Fruit fly (Drosophila melanogaster): Measurements from ENCODE around the gene CG17294.

DNA sequence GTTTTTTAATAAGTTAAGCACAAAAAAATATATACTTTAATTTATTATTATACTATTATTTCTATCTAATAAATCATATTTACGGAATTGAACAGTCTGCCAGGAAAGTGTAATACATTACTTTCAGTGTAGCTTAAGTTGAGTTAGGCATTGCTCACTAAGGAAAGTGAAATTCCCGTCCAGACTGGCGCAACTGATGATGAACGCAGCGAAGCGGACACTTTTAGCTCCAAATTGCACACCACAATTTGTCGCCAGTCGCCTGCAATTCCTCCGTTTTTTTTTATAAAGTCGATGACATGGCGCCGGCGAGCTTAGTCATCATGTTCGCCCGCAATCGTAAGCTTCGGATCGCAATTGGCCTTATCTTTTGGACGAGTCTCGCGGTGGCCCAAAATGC is 21.9 kb downstream of the CG17294 start, which contains the start of gene CG13386:
- TF ChIP-seq Clk (GFP tag; optimal IDR thresholded peaks at IDR 0.05) (no peak), kay (GFP tag; ENCODE audit: borderline replicate concordance) (no peak), ovo (GFP tag; optimal IDR thresholded peaks at IDR 0.05) (no peak), Crg-1 (GFP tag; optimal IDR thresholded peaks at IDR 0.05) (no peak), cnc (optimal IDR thresholded peaks at IDR 0.05) (no peak), CG12768 (GFP tag; optimal IDR thresholded peaks at IDR 0.05) (no peak), toe (GFP tag; optimal IDR thresholded peaks at IDR 0.05) (no peak), CG5204 (GFP tag; optimal IDR thresholded peaks at IDR 0.05) (no peak)
